Fruit fly (Drosophila melanogaster) whole organism, embryonic: ENCODE results near the gene ppk20.
A peak's percentile ranks its signal among the peaks of the same experiment; 100 is the strongest.

Experiments used
- Ada2b ChIP-seq: fragments of 200-800 bp; sonication (Bioruptor generic); IDR thresholded peaks from 2 replicates; pipeline ENCODE4 v1.3.6; 2022; ENCODE audit warnings: missing biosample characterization, missing genetic modification characterization
- Blimp-1 ChIP-seq: fragments of 200-800 bp; sonication (Bioruptor generic); optimal IDR thresholded peaks from 3 replicates; lab custom pipeline; 2018; ENCODE audit warnings: missing biosample characterization, missing genetic modification characterization, mild to moderate bottlenecking, moderate library complexity, missing genetic modification reagents
- CG12104 ChIP-seq: fragments of 200-800 bp; sonication (Bioruptor generic); optimal IDR thresholded peaks from 3 replicates; lab custom pipeline; 2016; ENCODE audit warnings: missing biosample characterization, missing genetic modification characterization
- CG12219 ChIP-seq: fragments of 200-800 bp; sonication (Bioruptor generic); optimal IDR thresholded peaks from 3 replicates; lab custom pipeline; 2018; ENCODE audit warnings: missing biosample characterization, mild to moderate bottlenecking, missing genetic modification characterization
- CG14965 ChIP-seq: fragments of 200-800 bp; sonication (Bioruptor generic); optimal IDR thresholded peaks from 2 replicates; lab custom pipeline; 2016; ENCODE audit warnings: missing biosample characterization, missing genetic modification characterization, borderline replicate concordance
- CG15011 ChIP-seq: fragments of 200-800 bp; sonication (Bioruptor generic); optimal IDR thresholded peaks from 3 replicates; lab custom pipeline; 2018; ENCODE audit warnings: missing biosample characterization, mild to moderate bottlenecking, missing genetic modification characterization
- CG15479 ChIP-seq: fragments of 200-800 bp; sonication (Bioruptor generic); optimal IDR thresholded peaks from 3 replicates; lab custom pipeline; 2019; ENCODE audit warnings: missing biosample characterization, mild to moderate bottlenecking, missing genetic modification characterization, moderate library complexity
- CG15601 ChIP-seq: fragments of 200-800 bp; sonication (Bioruptor generic); optimal IDR thresholded peaks from 3 replicates; lab custom pipeline; 2019; ENCODE audit warnings: missing biosample characterization, mild to moderate bottlenecking, missing genetic modification characterization, moderate library complexity
- CG18476 ChIP-seq: fragments of 200-800 bp; sonication (Bioruptor generic); optimal IDR thresholded peaks from 2 replicates; lab custom pipeline; 2016; ENCODE audit warnings: missing biosample characterization, mild to moderate bottlenecking, missing genetic modification characterization
- CG18764 ChIP-seq: fragments of 200-800 bp; sonication (Bioruptor generic); optimal IDR thresholded peaks from 3 replicates; lab custom pipeline; 2016; ENCODE audit warnings: missing biosample characterization, missing genetic modification characterization
- CG31365 ChIP-seq: fragments of 200-800 bp; sonication (Bioruptor generic); optimal IDR thresholded peaks from 2 replicates; lab custom pipeline; 2018; ENCODE audit warnings: missing biosample characterization, mild to moderate bottlenecking, missing genetic modification characterization
- CG3838 ChIP-seq: fragments of 200-800 bp; sonication (Bioruptor generic); optimal IDR thresholded peaks from 3 replicates; lab custom pipeline; 2016; ENCODE audit warnings: missing biosample characterization, missing genetic modification characterization
- CG4282 ChIP-seq: fragments of 200-800 bp; sonication (Bioruptor generic); optimal IDR thresholded peaks from 2 replicates; lab custom pipeline; 2016; ENCODE audit warnings: missing biosample characterization, missing genetic modification characterization
- CG4854 ChIP-seq: fragments of 200-800 bp; sonication (Bioruptor generic); optimal IDR thresholded peaks from 2 replicates; lab custom pipeline; 2016; ENCODE audit warnings: missing biosample characterization, missing genetic modification characterization, inconsistent platforms
- CG6654 ChIP-seq: fragments of 200-800 bp; sonication (Bioruptor generic); optimal IDR thresholded peaks from 2 replicates; lab custom pipeline; 2017; ENCODE audit warnings: missing biosample characterization, mild to moderate bottlenecking, missing genetic modification characterization
- CG9817 ChIP-seq: fragments of 200-800 bp; sonication (Bioruptor generic); optimal IDR thresholded peaks from 2 replicates; lab custom pipeline; 2018; ENCODE audit warnings: missing biosample characterization, mild to moderate bottlenecking, missing genetic modification characterization, moderate library complexity
- D19A ChIP-seq: fragments of 200-800 bp; optimal IDR thresholded peaks from 3 replicates; lab custom pipeline; 2019; ENCODE audit warnings: missing biosample characterization, mild to moderate bottlenecking, missing genetic modification characterization, moderate library complexity
- Elba2 ChIP-seq: fragments of 200-800 bp; sonication (Bioruptor generic); optimal IDR thresholded peaks from 3 replicates; lab custom pipeline; 2016; ENCODE audit warnings: missing biosample characterization, missing genetic modification characterization
- HLH3B ChIP-seq: fragments of 200-800 bp; sonication (Bioruptor generic); IDR thresholded peaks from 2 replicates; pipeline ENCODE4 v1.3.6; 2022; ENCODE audit warnings: missing biosample characterization, missing genetic modification characterization
- HLHmδ ChIP-seq: fragments of 200-800 bp; sonication (Bioruptor generic); optimal IDR thresholded peaks from 2 replicates; lab custom pipeline; 2018; ENCODE audit warnings: missing biosample characterization, mild to moderate bottlenecking, missing genetic modification characterization, moderate library complexity
- Hmx ChIP-seq: fragments of 200-800 bp; sonication (Bioruptor generic); optimal IDR thresholded peaks from 2 replicates; lab custom pipeline; 2016; ENCODE audit warnings: missing biosample characterization, missing genetic modification characterization
- Hsf ChIP-seq: fragments of 200-800 bp; sonication (Bioruptor generic); optimal IDR thresholded peaks from 3 replicates; lab custom pipeline; 2016; ENCODE audit warnings: missing biosample characterization, missing genetic modification characterization
- PHDP ChIP-seq: fragments of 200-800 bp; sonication (Bioruptor generic); optimal IDR thresholded peaks from 3 replicates; lab custom pipeline; 2018; ENCODE audit warnings: missing biosample characterization, mild to moderate bottlenecking, missing genetic modification characterization, moderate library complexity
- Sox100B ChIP-seq: fragments of 200-800 bp; sonication (Bioruptor generic); optimal IDR thresholded peaks from 3 replicates; lab custom pipeline; 2018; ENCODE audit warnings: missing biosample characterization, mild to moderate bottlenecking, missing genetic modification characterization
- Taf1 ChIP-seq: fragments of 200-800 bp; sonication (Bioruptor generic); IDR thresholded peaks from 2 replicates; pipeline ENCODE4 v1.3.6; 2022; ENCODE audit warnings: missing biosample characterization, missing genetic modification characterization
- abd-A ChIP-seq: fragments of 200-800 bp; sonication (Bioruptor generic); optimal IDR thresholded peaks from 3 replicates; lab custom pipeline; 2019; ENCODE audit warnings: missing biosample characterization, mild to moderate bottlenecking, missing genetic modification characterization, moderate library complexity
- ac ChIP-seq: fragments of 200-800 bp; sonication (Bioruptor generic); optimal IDR thresholded peaks from 3 replicates; lab custom pipeline; 2017; ENCODE audit warnings: missing biosample characterization, mild to moderate bottlenecking, missing genetic modification characterization
- aop ChIP-seq: fragments of 200-800 bp; sonication (Bioruptor generic); IDR thresholded peaks from 2 replicates; pipeline ENCODE4 v1.3.6; 2022; ENCODE audit warnings: missing biosample characterization, missing genetic modification characterization
- cas ChIP-seq: fragments of 200-800 bp; sonication (Bioruptor generic); IDR thresholded peaks from 2 replicates; pipeline ENCODE4 v1.3.6; 2022; ENCODE audit warnings: missing biosample characterization, missing genetic modification characterization
- cato ChIP-seq: fragments of 200-800 bp; sonication (Bioruptor generic); optimal IDR thresholded peaks from 2 replicates; lab custom pipeline; 2016; ENCODE audit warnings: missing biosample characterization, missing genetic modification characterization, borderline replicate concordance
- cg ChIP-seq: fragments of 200-800 bp; sonication (Bioruptor generic); optimal IDR thresholded peaks from 3 replicates; lab custom pipeline; 2019; ENCODE audit warnings: missing biosample characterization, mild to moderate bottlenecking, missing genetic modification characterization, moderate library complexity
- dysf ChIP-seq: fragments of 200-800 bp; sonication (Bioruptor generic); IDR thresholded peaks from 3 replicates; pipeline ENCODE4 v1.3.6; 2022; ENCODE audit warnings: missing biosample characterization, missing genetic modification characterization
- fd3F ChIP-seq: fragments of 200-800 bp; sonication (Bioruptor generic); optimal IDR thresholded peaks from 2 replicates; lab custom pipeline; 2018; ENCODE audit warnings: missing biosample characterization, mild to moderate bottlenecking, missing genetic modification characterization, moderate library complexity
- gcm2 ChIP-seq: fragments of 200-800 bp; sonication (Bioruptor generic); optimal IDR thresholded peaks from 2 replicates; lab custom pipeline; 2016; ENCODE audit warnings: missing biosample characterization, missing genetic modification characterization
- h ChIP-seq: fragments of >200 bp; optimal IDR thresholded peaks from 2 replicates; lab custom pipeline; 2017
- lbe ChIP-seq: fragments of 200-800 bp; sonication (Bioruptor generic); optimal IDR thresholded peaks from 2 replicates; lab custom pipeline; 2016; ENCODE audit warnings: missing biosample characterization, mild to moderate bottlenecking, missing genetic modification characterization
- mam ChIP-seq: fragments of 200-800 bp; sonication (Bioruptor generic); optimal IDR thresholded peaks from 3 replicates; lab custom pipeline; 2016; ENCODE audit warnings: missing biosample characterization, missing genetic modification characterization
- org-1 ChIP-seq: fragments of 200-800 bp; sonication (Bioruptor generic); optimal IDR thresholded peaks from 2 replicates; lab custom pipeline; 2017; ENCODE audit warnings: missing biosample characterization, missing genetic modification characterization
- otp ChIP-seq: fragments of 200-800 bp; sonication (Bioruptor generic); IDR thresholded peaks from 3 replicates; pipeline ENCODE4, ENCODE4 v1.3.6; 2022; ENCODE audit warnings: missing biosample characterization, missing genetic modification characterization
- p53 ChIP-seq: fragments of 200-800 bp; sonication (Bioruptor generic); optimal IDR thresholded peaks from 2 replicates; lab custom pipeline; 2016; ENCODE audit warnings: missing biosample characterization, missing genetic modification characterization
- prd ChIP-seq, 3 experiments: fragments of >200 bp in 2 of 3; fragments of 200-800 bp in 1 of 3; sonication (Bioruptor generic) in 1 of 3; optimal IDR thresholded peaks in 2 of 3; IDR thresholded peaks in 1 of 3; 2 replicates in 2 of 3; 3 replicates in 1 of 3; pipeline versions ENCODE4 v1.3.6 to Lab custom; 2017 to 2022; ENCODE audit warnings: missing biosample characterization in 1 of 3, missing genetic modification characterization in 1 of 3
- run ChIP-seq: fragments of 200-800 bp; sonication (Bioruptor generic); optimal IDR thresholded peaks from 3 replicates; lab custom pipeline; 2018; ENCODE audit warnings: missing biosample characterization, mild to moderate bottlenecking, missing genetic modification characterization
- scrt ChIP-seq: fragments of 200-800 bp; sonication (Bioruptor generic); optimal IDR thresholded peaks from 2 replicates; lab custom pipeline; 2018; ENCODE audit warnings: missing biosample characterization, mild to moderate bottlenecking, missing genetic modification characterization, moderate library complexity
- so ChIP-seq: fragments of 200-800 bp; sonication (Bioruptor generic); IDR thresholded peaks from 3 replicates; pipeline ENCODE4 v1.3.6; 2022; ENCODE audit warnings: missing biosample characterization, missing genetic modification characterization
- sug ChIP-seq: fragments of 200-800 bp; optimal IDR thresholded peaks from 2 replicates; lab custom pipeline; 2019; ENCODE audit warnings: missing biosample characterization, mild to moderate bottlenecking, missing genetic modification characterization, moderate library complexity
- tna ChIP-seq: fragments of 200-800 bp; sonication (Bioruptor generic); IDR thresholded peaks from 2 replicates; pipeline ENCODE4 v1.3.6; 2022; ENCODE audit warnings: missing biosample characterization, missing genetic modification characterization; ENCODE audit not compliant: partially characterized antibody
- trem ChIP-seq: fragments of 200-800 bp; optimal IDR thresholded peaks from 3 replicates; lab custom pipeline; 2019; ENCODE audit warnings: missing biosample characterization, mild to moderate bottlenecking, missing genetic modification characterization, moderate library complexity
- tup ChIP-seq: fragments of 200-800 bp; sonication (Bioruptor generic); optimal IDR thresholded peaks from 2 replicates; lab custom pipeline; 2016; ENCODE audit warnings: missing biosample characterization, mild to moderate bottlenecking, missing genetic modification characterization, moderate library complexity
- z ChIP-seq: fragments of 200-800 bp; sonication (Bioruptor generic); IDR thresholded peaks from 3 replicates; pipeline ENCODE4 v1.3.6; 2022; ENCODE audit warnings: missing biosample characterization, missing genetic modification characterization
- zf30C ChIP-seq: fragments of 200-800 bp; sonication (Bioruptor generic); optimal IDR thresholded peaks from 3 replicates; lab custom pipeline; 2018; ENCODE audit warnings: missing biosample characterization, mild to moderate bottlenecking, missing genetic modification characterization

The ppk20 gene

DNA sequence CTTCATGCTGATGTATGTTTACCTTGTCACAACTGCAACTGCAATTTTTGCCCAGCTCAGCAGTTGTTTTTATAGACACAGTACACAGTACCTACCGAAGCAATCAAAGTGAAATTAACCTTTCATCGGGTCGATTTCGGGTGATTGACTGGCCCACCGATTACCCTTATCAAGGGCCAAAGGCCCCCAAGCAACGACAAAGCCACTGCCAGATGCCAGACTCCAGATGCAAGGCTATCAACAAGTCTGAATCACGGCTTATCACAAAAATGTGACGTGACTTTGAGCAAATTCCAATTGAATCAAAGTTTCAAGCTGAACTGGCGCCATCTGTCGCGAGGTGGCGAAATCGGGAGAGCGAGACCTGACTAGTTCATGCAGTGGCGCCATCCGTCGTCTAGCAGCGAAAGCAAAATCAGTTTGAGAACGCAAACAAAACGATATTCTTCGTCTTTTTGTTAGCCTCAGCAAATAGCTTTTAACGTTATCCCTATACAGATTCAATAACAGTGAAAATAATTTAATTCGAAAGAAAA is 48.2 kb upstream of the ppk20 start, which contains the start of gene Obp99b (continued):
- TF ChIP-seq prd (optimal IDR thresholded peaks at IDR 0.05; lab: Kevin White, UChicago) (no peak), prd (GFP tag; IDR thresholded peaks at IDR 0.05; lab: Robert Waterston, UW) (peak; percentile 77), ac (peak; percentile 83), abd-A (tag; lab: Kevin White, UChicago) (no peak), h (lab: Kevin White, UChicago) (peak; percentile 76), CG3838 (peak; percentile 19), z (no peak), fd3F (peak; percentile 43), org-1 (GFP tag; lab: Kevin White, UChicago) (peak; percentile 56), tup (GFP tag; lab: Kevin White, UChicago) (peak; percentile 33), CG12104 (GFP tag; lab: Kevin White, UChicago) (peak; percentile 63), aop (peak; percentile 35; the same call in 1 of the 2 replicates), CG4282 (GFP tag; lab: Kevin White, UChicago) (peak; percentile 14), cas (GFP tag; lab: Robert Waterston, UW) (0 out of 2 replicates have a peak, but pooled peaks have one; percentile 20), otp (peak; percentile 89), scrt (peak; percentile 42), CG15601 (tag; lab: Kevin White, UChicago) (peak; percentile 62), HLH3B (peak; percentile 80), CG15011 (peak; percentile 48), sug (tag; lab: Kevin White, UChicago) (no peak), CG15479 (no peak), Elba2 (peak; percentile 62), CG18476 (GFP tag; lab: Kevin White, UChicago) (peak; percentile 47), CG9817 (peak; percentile 66), run (tag; lab: Kevin White, UChicago) (no peak), CG12219 (GFP tag; lab: Kevin White, UChicago) (peak; percentile 90), CG4854 (peak; percentile 66), gcm2 (GFP tag; lab: Kevin White, UChicago) (peak; percentile 35), Hsf (peak; percentile 84), cato (GFP tag; lab: Kevin White, UChicago) (peak; percentile 41), tna (no peak), Blimp-1 (GFP tag; lab: Kevin White, UChicago) (peak; percentile 48), p53 (GFP tag; lab: Kevin White, UChicago) (peak; percentile 57), trem (peak; percentile 46), PHDP (tag; lab: Kevin White, UChicago) (peak; percentile 76), mam (GFP tag; lab: Kevin White, UChicago) (peak; percentile 45), lbe (GFP tag; lab: Kevin White, UChicago) (no peak), D19A (tag; lab: Kevin White, UChicago) (peak; percentile 39), dysf (peak; percentile 80), cg (no peak), CG18764 (peak; percentile 65), CG6654 (GFP tag; lab: Kevin White, UChicago) (peak; percentile 73), Ada2b (peak; percentile 61), Hmx (GFP tag; lab: Kevin White, UChicago) (no peak), zf30C (peak; percentile 15), so (GFP tag; lab: Robert Waterston, UW) (peak; percentile 57; the same call in 2 of the 3 replicates), Taf1 (no peak), HLHmδ (GFP tag; lab: Kevin White, UChicago) (peak; percentile 99), CG31365 (peak; percentile 63), Sox100B (GFP tag; lab: Kevin White, UChicago) (peak; percentile 69), CG14965 (peak; percentile 98)
